Worm (Caenorhabditis elegans): ENCODE data around the gene F10G7.9.

F10G7.9 gene

DNA sequence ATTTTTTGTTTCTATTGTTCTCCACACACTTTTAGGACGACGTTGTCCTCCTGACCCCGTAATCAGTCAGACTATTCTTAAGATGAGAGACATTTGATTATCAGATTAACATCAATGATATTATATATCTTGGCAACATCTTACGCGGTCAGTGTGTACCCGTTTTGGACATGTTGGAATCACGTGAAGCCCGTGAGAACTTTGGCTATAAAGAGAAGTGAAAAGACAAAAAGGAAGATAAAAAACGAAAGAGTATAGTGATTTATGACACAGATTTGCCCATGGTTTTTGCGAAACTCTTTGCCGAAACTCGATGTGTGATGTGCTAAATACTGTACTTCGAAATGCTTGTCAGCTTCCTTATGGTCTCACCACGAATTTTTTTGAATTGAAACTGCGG is 39.0 kb upstream of the F10G7.9 start (continued):
- TF ChIP-seq Y116A8C.19 (tag; optimal IDR thresholded peaks at IDR 0.05; ENCODE audit: borderline replicate concordance) (no peak), fkh-10 (GFP tag; optimal IDR thresholded peaks at IDR 0.05) (no peak), C34B4.2 (tag; optimal IDR thresholded peaks at IDR 0.05) (no peak), lin-39 (tag; optimal IDR thresholded peaks at IDR 0.05) (no peak), unc-130 (tag; optimal IDR thresholded peaks at IDR 0.05) (peak; percentile 84), irx-1 (tag; optimal IDR thresholded peaks at IDR 0.05) (no peak), snu-23 (GFP tag; optimal IDR thresholded peaks at IDR 0.05) (peak; percentile 71), ztf-11 (tag; optimal IDR thresholded peaks at IDR 0.05) (no peak), fkh-4 (tag; optimal IDR thresholded peaks at IDR 0.05; ENCODE audit: borderline replicate concordance) (no peak), ama-1 (optimal IDR thresholded peaks at IDR 0.05) (no peak), dsc-1 (tag; optimal IDR thresholded peaks at IDR 0.05) (no peak), lin-14 (GFP tag; optimal IDR thresholded peaks at IDR 0.05) (peak; percentile 68), rnt-1 (tag; optimal IDR thresholded peaks at IDR 0.05) (no peak), pag-3 (tag; optimal IDR thresholded peaks at IDR 0.05; ENCODE audit: borderline replicate concordance, insufficient read depth) (no peak), nhr-85 (tag) (peak; percentile 96), nhr-84 (tag; optimal IDR thresholded peaks at IDR 0.05) (no peak), C04F5.9 (tag; optimal IDR thresholded peaks at IDR 0.05) (no peak), hlh-4 (tag; optimal IDR thresholded peaks at IDR 0.05) (no peak), xbp-1 (tag; optimal IDR thresholded peaks at IDR 0.05) (no peak), ceh-63 (GFP tag; optimal IDR thresholded peaks at IDR 0.05) (no peak), mab-9 (GFP tag; IDR thresholded peaks at IDR 0.05) (no peak), isw-1 (GFP tag; IDR thresholded peaks at IDR 0.05) (no peak), hlh-17 (GFP tag; optimal IDR thresholded peaks at IDR 0.05; ENCODE audit: borderline replicate concordance) (no peak), grh-1 (GFP tag; IDR thresholded peaks at IDR 0.05) (peak; percentile 73), ceh-82 (tag; optimal IDR thresholded peaks at IDR 0.05) (no peak), nhr-19 (GFP tag; conservative IDR thresholded peaks at IDR 0.05) (peak; percentile 55), lin-13 (GFP tag; optimal IDR thresholded peaks at IDR 0.05) (no peak), egl-13 (tag; optimal IDR thresholded peaks at IDR 0.05) (no peak), efl-3 (GFP tag; optimal IDR thresholded peaks at IDR 0.05) (no peak), nhr-47 (tag; optimal IDR thresholded peaks at IDR 0.05) (peak; percentile 47), snpc-4 (tag; optimal IDR thresholded peaks at IDR 0.05) (no peak), zip-4 (GFP tag; optimal IDR thresholded peaks at IDR 0.05) (no peak), nhr-28 (tag; optimal IDR thresholded peaks at IDR 0.05) (no peak), lsy-2 (tag; optimal IDR thresholded peaks at IDR 0.05) (peak in 1 of 2 experiments; percentile 38), jun-1 (tag; optimal IDR thresholded peaks at IDR 0.05) (no peak), dpl-1 (GFP tag; optimal IDR thresholded peaks at IDR 0.05) (peak in 1 of 3 experiments; percentile 22), fkh-8 (tag; optimal IDR thresholded peaks at IDR 0.05) (no peak), egl-27 (tag; optimal IDR thresholded peaks at IDR 0.05) (no peak), sup-37 (GFP tag; optimal IDR thresholded peaks at IDR 0.05) (no peak), mef-2 (tag; optimal IDR thresholded peaks at IDR 0.05) (no peak), mdl-1 (tag; optimal IDR thresholded peaks at IDR 0.05) (peak in 1 of 2 experiments; percentile 12), fos-1 (tag; optimal IDR thresholded peaks at IDR 0.05) (no peak), ceh-90 (tag; optimal IDR thresholded peaks at IDR 0.05) (no peak), mep-1 (tag; optimal IDR thresholded peaks at IDR 0.05) (no peak)
